Worm (Caenorhabditis elegans) whole organism, late embryonic: ENCODE data around the gene F55A11.6.

Experiments
- C38D4.7 ChIP-seq: fragments of 200-800 bp; sonication (Bioruptor generic); optimal IDR thresholded peaks from 2 replicates; lab custom pipeline; 2018; ENCODE audit warnings: mild to moderate bottlenecking, missing genetic modification characterization, moderate library complexity, missing compliant biosample characterization
- F13H6.1 ChIP-seq: sonication (generic microtip); optimal IDR thresholded peaks from 2 replicates; lab custom pipeline; 2016; ENCODE audit warnings: missing genetic modification characterization, missing compliant biosample characterization
- K02D7.2 ChIP-seq: sonication (generic microtip); optimal IDR thresholded peaks from 2 replicates; lab custom pipeline; 2017; ENCODE audit warnings: mild to moderate bottlenecking, missing genetic modification characterization, missing compliant biosample characterization
- K09A11.1 ChIP-seq: sonication (generic microtip); optimal IDR thresholded peaks from 2 replicates; lab custom pipeline; 2017; ENCODE audit warnings: antibody characterized with exemption, mild to moderate bottlenecking, missing genetic modification characterization, missing compliant biosample characterization; ENCODE audit not compliant: insufficient read depth
- T23F11.4 ChIP-seq: fragments of 200-800 bp; sonication (Bioruptor generic); optimal IDR thresholded peaks from 2 replicates; lab custom pipeline; 2018; ENCODE audit warnings: mild to moderate bottlenecking, missing genetic modification characterization, missing compliant biosample characterization
- ceh-14 ChIP-seq: sonication (generic microtip); optimal IDR thresholded peaks from 2 replicates; lab custom pipeline; 2016; ENCODE audit warnings: missing genotype, missing genetic modification characterization, missing compliant biosample characterization
- ceh-18 ChIP-seq: sonication (generic microtip); optimal IDR thresholded peaks from 2 replicates; lab custom pipeline; 2016; ENCODE audit warnings: missing genetic modification characterization, missing compliant biosample characterization
- ceh-19 ChIP-seq: fragments of 200-800 bp; sonication (Bioruptor generic); optimal IDR thresholded peaks from 2 replicates; lab custom pipeline; 2018; ENCODE audit warnings: mild to moderate bottlenecking, missing genetic modification characterization, missing compliant biosample characterization
- ceh-2 ChIP-seq: sonication (generic microtip); optimal IDR thresholded peaks from 2 replicates; lab custom pipeline; 2016; ENCODE audit warnings: missing genotype, missing genetic modification characterization, missing compliant biosample characterization
- ceh-30 ChIP-seq: fragments of 150-350 bp; optimal IDR thresholded peaks from 2 replicates; lab custom pipeline; 2014; ENCODE audit warnings: missing biosample characterization, missing genetic modification characterization
- ceh-31 ChIP-seq: sonication (generic microtip); optimal IDR thresholded peaks from 2 replicates; lab custom pipeline; 2016; ENCODE audit warnings: missing genetic modification characterization, missing compliant biosample characterization
- ceh-45 ChIP-seq: fragments of 200-800 bp; sonication (Bioruptor generic); IDR thresholded peaks from 2 replicates; pipeline ENCODE4 v1.3.6; 2022; ENCODE audit warnings: missing genetic modification reagents, missing genetic modification characterization, missing compliant biosample characterization
- ceh-6 ChIP-seq: fragments of 200-800 bp; sonication (Bioruptor generic); optimal IDR thresholded peaks from 2 replicates; lab custom pipeline; 2018; ENCODE audit warnings: mild to moderate bottlenecking, missing genetic modification characterization, missing compliant biosample characterization
- dmd-4 ChIP-seq: sonication (generic microtip); optimal IDR thresholded peaks from 2 replicates; lab custom pipeline; 2016; ENCODE audit warnings: borderline replicate concordance, missing genetic modification characterization, missing compliant biosample characterization
- elt-2 ChIP-seq: sonication (generic microtip); optimal IDR thresholded peaks from 2 replicates; lab custom pipeline; 2016; ENCODE audit warnings: missing genetic modification reagents, missing genetic modification characterization, missing compliant biosample characterization
- fax-1 ChIP-seq: sonication (generic microtip); optimal IDR thresholded peaks from 2 replicates; lab custom pipeline; 2016; ENCODE audit warnings: missing genotype, missing genetic modification characterization, missing compliant biosample characterization
- fkh-10 ChIP-seq: fragments of 150-350 bp; optimal IDR thresholded peaks from 2 replicates; lab custom pipeline; 2014; ENCODE audit warnings: missing biosample characterization, missing genetic modification reagents, missing genetic modification characterization
- hlh-13 ChIP-seq: fragments of 200-800 bp; sonication (Bioruptor generic); optimal IDR thresholded peaks from 2 replicates; lab custom pipeline; 2018; ENCODE audit warnings: mild to moderate bottlenecking, missing genetic modification characterization, missing compliant biosample characterization
- hlh-15 ChIP-seq: sonication (generic microtip); optimal IDR thresholded peaks from 2 replicates; lab custom pipeline; 2016; ENCODE audit warnings: missing genetic modification characterization, missing compliant biosample characterization
- hlh-30 ChIP-seq: sonication (generic microtip); optimal IDR thresholded peaks from 2 replicates; lab custom pipeline; 2017; ENCODE audit warnings: antibody characterized with exemption, missing genetic modification characterization, missing compliant biosample characterization; ENCODE audit not compliant: insufficient read depth
- hlh-6 ChIP-seq: sonication (generic microtip); optimal IDR thresholded peaks from 2 replicates; lab custom pipeline; 2016; ENCODE audit warnings: missing genotype, missing genetic modification characterization, missing compliant biosample characterization
- hlh-8 ChIP-seq: sonication (generic microtip); optimal IDR thresholded peaks from 2 replicates; lab custom pipeline; 2016; ENCODE audit warnings: missing genotype, missing genetic modification characterization, missing compliant biosample characterization
- lin-11 ChIP-seq: fragments of 200-800 bp; sonication (Bioruptor generic); optimal IDR thresholded peaks from 2 replicates; lab custom pipeline; 2018; ENCODE audit warnings: mild to moderate bottlenecking, missing genetic modification characterization, missing compliant biosample characterization
- madf-2 ChIP-seq: sonication (generic microtip); optimal IDR thresholded peaks from 2 replicates; lab custom pipeline; 2017; ENCODE audit warnings: missing genetic modification characterization, missing compliant biosample characterization
- nfya-1 ChIP-seq: sonication (generic microtip); optimal IDR thresholded peaks from 2 replicates; lab custom pipeline; 2017; ENCODE audit warnings: missing genetic modification characterization, mild to moderate bottlenecking, missing compliant biosample characterization, antibody characterized with exemption, moderate library complexity
- pha-2 ChIP-seq: sonication (generic microtip); optimal IDR thresholded peaks from 2 replicates; lab custom pipeline; 2017; ENCODE audit warnings: mild to moderate bottlenecking, missing genetic modification characterization, missing compliant biosample characterization
- sdc-2 ChIP-seq: sonication (generic microtip); optimal IDR thresholded peaks from 2 replicates; lab custom pipeline; 2016; ENCODE audit warnings: missing genotype, missing genetic modification characterization, missing compliant biosample characterization
- tbx-7 ChIP-seq: sonication (generic microtip); optimal IDR thresholded peaks from 2 replicates; lab custom pipeline; 2016; ENCODE audit warnings: missing genotype, missing genetic modification characterization, missing compliant biosample characterization
- ttx-3 ChIP-seq: sonication (generic microtip); optimal IDR thresholded peaks from 2 replicates; lab custom pipeline; 2016; ENCODE audit warnings: missing genetic modification reagents, missing genetic modification characterization, missing compliant biosample characterization
- unc-3 ChIP-seq, 2 experiments: fragments of 200-800 bp in 1 of 2; sonication (Bioruptor generic) in 1 of 2; sonication (generic microtip) in 1 of 2; conservative IDR thresholded peaks in 1 of 2; optimal IDR thresholded peaks in 1 of 2; 2 replicates each; pipeline versions ENCODE4 v1.3.6 to Lab custom; 2016 to 2022; ENCODE audit warnings: missing compliant biosample characterization in 2 of 2, missing genetic modification characterization in 2 of 2, missing genetic modification reagents in 1 of 2
- unc-42 ChIP-seq: sonication (generic microtip); optimal IDR thresholded peaks from 2 replicates; lab custom pipeline; 2016; ENCODE audit warnings: missing genotype, missing genetic modification characterization, missing compliant biosample characterization
- unc-55 ChIP-seq: sonication (generic microtip); optimal IDR thresholded peaks from 2 replicates; lab custom pipeline; 2017; ENCODE audit warnings: missing biosample characterization, missing genetic modification reagents, missing genetic modification characterization
- ztf-16 ChIP-seq: sonication (generic microtip); optimal IDR thresholded peaks from 2 replicates; lab custom pipeline; 2017; ENCODE audit warnings: missing genetic modification characterization, missing compliant biosample characterization

Gene F55A11.6

DNA sequence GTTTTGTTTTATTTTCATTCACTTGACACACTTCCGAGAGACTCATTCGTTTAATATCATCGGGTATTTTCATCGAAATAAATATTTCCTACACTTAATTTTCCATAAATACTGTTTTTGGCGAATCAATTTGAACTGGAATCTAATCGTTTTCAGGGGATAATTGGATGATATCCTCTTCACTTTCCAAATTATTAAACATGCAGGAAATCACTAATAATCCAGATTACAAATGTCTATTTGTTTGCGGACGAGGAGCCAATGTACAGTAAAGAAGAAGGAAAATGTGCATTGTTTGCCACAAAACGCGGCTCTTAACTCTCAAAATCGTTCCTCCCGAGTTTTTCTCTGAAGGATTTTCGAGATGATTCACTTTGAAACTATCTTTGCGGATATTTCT lies at the start of gene F55A11.6:
Gene F55A11.6, plus strand, starts transcription at position 301 of the 400 bp plus-strand sequence.
- TF ChIP-seq hlh-15 (tag; lab: Kevin White, UChicago) (no peak), unc-3 (GFP tag; conservative IDR thresholded peaks at IDR 0.05; lab: Robert Waterston, UW) (no peak), unc-3 (tag; optimal IDR thresholded peaks at IDR 0.05; lab: Kevin White, UChicago) (no peak), sdc-2 (tag; lab: Kevin White, UChicago) (no peak), pha-2 (no peak), elt-2 (tag; lab: Kevin White, UChicago) (no peak), ttx-3 (tag; lab: Kevin White, UChicago) (no peak), fax-1 (tag; lab: Kevin White, UChicago) (no peak), K09A11.1 (tag; lab: Kevin White, UChicago) (no peak), ceh-19 (GFP tag; lab: Kevin White, UChicago) (no peak), tbx-7 (tag; lab: Kevin White, UChicago) (no peak), madf-2 (tag; lab: Kevin White, UChicago) (no peak), ceh-14 (tag; lab: Kevin White, UChicago) (no peak)
- TF ChIP-seq, all 69 proteins: peak for 0

ce11 chrV:11730060-11730459 lies 46.6 kb upstream of the F55A11.6 start, which contains the start of gene rhr-2:
TSS of gene rhr-2 (minus strand) at chrV:11730160.
- TF ChIP-seq dmd-4 (tag; lab: Kevin White, UChicago) = no peak
- TF ChIP-seq tbx-7 (tag; lab: Kevin White, UChicago) = no peak
- no peak for TF ChIP-seq lin-11 (tag; lab: Kevin White, UChicago)
- no peak for TF ChIP-seq ceh-30
- no peak for TF ChIP-seq unc-42 (tag; lab: Kevin White, UChicago)
- no peak for TF ChIP-seq nfya-1 (tag; lab: Kevin White, UChicago)
- TF ChIP-seq hlh-13 (GFP tag; lab: Kevin White, UChicago) = no peak
- no peak for TF ChIP-seq fax-1 (tag; lab: Kevin White, UChicago)
- no peak for TF ChIP-seq fkh-10
- no peak for TF ChIP-seq K02D7.2 (tag; lab: Kevin White, UChicago)
- no peak for TF ChIP-seq unc-55 (GFP tag; lab: Kevin White, UChicago)

ce11 chrV:11732049-11732448 lies 44.6 kb upstream of the F55A11.6 start:
- TF ChIP-seq madf-2 (tag; lab: Kevin White, UChicago) (no peak), ceh-6 (GFP tag; lab: Kevin White, UChicago) (no peak), hlh-8 (tag; lab: Kevin White, UChicago) (no peak), hlh-30 (tag; lab: Kevin White, UChicago) (no peak), ceh-2 (tag; lab: Kevin White, UChicago) (no peak), elt-2 (tag; lab: Kevin White, UChicago) (no peak)

- TF ChIP-seq T23F11.4 (GFP tag; lab: Kevin White, UChicago) (no peak), ceh-19 (GFP tag; lab: Kevin White, UChicago) (no peak), F13H6.1 (tag; lab: Kevin White, UChicago) (no peak), pha-2 (no peak), hlh-6 (tag; lab: Kevin White, UChicago) (no peak), unc-55 (GFP tag; lab: Kevin White, UChicago) (peak; percentile 9), C38D4.7 (no peak), ceh-30 (no peak), ztf-16 (tag; lab: Kevin White, UChicago) (no peak), ceh-31 (tag; lab: Kevin White, UChicago) (peak; percentile 14), unc-42 (tag; lab: Kevin White, UChicago) (peak; percentile 30), ceh-2 (tag; lab: Kevin White, UChicago) (no peak), ceh-45 (GFP tag; lab: Robert Waterston, UW) (no peak), ceh-18 (tag; lab: Kevin White, UChicago) (no peak)
These were observed 43.2 kb upstream of the F55A11.6 start, which contains the start of gene npp-22 for ce11 chrV:11733460-11733859. TSS of gene npp-22 (minus strand) at chrV:11733472.
